Worm (Caenorhabditis elegans) whole organism, early embryonic: ENCODE data around the gene F59B10.5.

Experiments
- F13C5.2 ChIP-seq: sonication (generic microtip); optimal IDR thresholded peaks from 2 replicates; lab custom pipeline; 2017; ENCODE audit warnings: mild to moderate bottlenecking, missing genetic modification characterization, inconsistent platforms, missing compliant biosample characterization
- ama-1 ChIP-seq: fragments of 150-350 bp; optimal IDR thresholded peaks from 2 replicates; lab custom pipeline; 2014
- ceh-13 ChIP-seq: fragments of 200-800 bp; sonication (Bioruptor generic); optimal IDR thresholded peaks from 2 replicates; lab custom pipeline; 2018; ENCODE audit warnings: mild to moderate bottlenecking, missing genetic modification characterization, missing compliant biosample characterization
- ets-7 ChIP-seq: sonication (generic microtip); optimal IDR thresholded peaks from 2 replicates; lab custom pipeline; 2016; ENCODE audit warnings: missing genotype, missing genetic modification characterization, missing compliant biosample characterization
- flt-1 ChIP-seq: fragments of 200-800 bp; sonication (Bioruptor generic); IDR thresholded peaks from 2 replicates; pipeline ENCODE4 v1.3.6; 2022; ENCODE audit warnings: missing genetic modification characterization, missing compliant biosample characterization
- hmbx-1 ChIP-seq: sonication (generic microtip); optimal IDR thresholded peaks from 2 replicates; lab custom pipeline; 2016; ENCODE audit warnings: mild to moderate bottlenecking, missing genetic modification characterization, missing compliant biosample characterization
- pes-1 ChIP-seq: fragments of 200-800 bp; sonication (Bioruptor generic); IDR thresholded peaks from 2 replicates; pipeline ENCODE4 v1.3.6; 2022; ENCODE audit warnings: missing genetic modification reagents, missing genetic modification characterization, missing compliant biosample characterization
- sea-1 ChIP-seq: fragments of 200-800 bp; sonication (Bioruptor generic); conservative IDR thresholded peaks from 2 replicates; pipeline ENCODE4 v1.3.6; 2022; ENCODE audit warnings: missing genetic modification characterization, missing compliant biosample characterization
- tbx-11 ChIP-seq: fragments of 200-800 bp; sonication (Bioruptor generic); IDR thresholded peaks from 2 replicates; pipeline ENCODE4 v1.3.6; 2022; ENCODE audit warnings: missing genetic modification characterization, missing compliant biosample characterization
- tra-4 ChIP-seq: sonication (generic microtip); optimal IDR thresholded peaks from 2 replicates; lab custom pipeline; 2017; ENCODE audit warnings: missing genetic modification characterization, missing compliant biosample characterization

ce11 chrII:10554046-10554399, 30.5 kb upstream of the F59B10.5 start:
- TF ChIP-seq ets-7 (tag; lab: Kevin White, UChicago) (no peak), flt-1 (no peak), tbx-11 (GFP tag; lab: Robert Waterston, UW) (no peak), sea-1 (no peak), ama-1 (lab: Kevin White, UChicago) (no peak), pes-1 (GFP tag; lab: Robert Waterston, UW) (no peak), tra-4 (tag; lab: Kevin White, UChicago) (no peak), ceh-13 (GFP tag; lab: Kevin White, UChicago) (no peak), hmbx-1 (tag; lab: Kevin White, UChicago) (no peak), F13C5.2 (tag; lab: Kevin White, UChicago) (no peak)
